Fruit fly (Drosophila melanogaster) whole organism, embryonic: ENCODE results near the gene kkv.
A peak's percentile ranks its signal among the peaks of the same experiment; 100 is the strongest.

Experiments
- CG11504 ChIP-seq: fragments of 200-800 bp; sonication (Bioruptor generic); optimal IDR thresholded peaks from 3 replicates; lab custom pipeline; 2019; ENCODE audit warnings: missing biosample characterization, mild to moderate bottlenecking, missing genetic modification characterization, moderate library complexity
- CG4854 ChIP-seq: fragments of 200-800 bp; sonication (Bioruptor generic); optimal IDR thresholded peaks from 2 replicates; lab custom pipeline; 2016; ENCODE audit warnings: missing biosample characterization, missing genetic modification characterization, inconsistent platforms
- CG6791 ChIP-seq: fragments of 200-800 bp; sonication (Bioruptor generic); IDR thresholded peaks from 3 replicates; pipeline ENCODE4 v1.3.6; 2022; ENCODE audit warnings: missing biosample characterization, missing genetic modification characterization; ENCODE audit not compliant: partially characterized antibody
- CG7786 ChIP-seq: fragments of 200-800 bp; sonication (Bioruptor generic); optimal IDR thresholded peaks from 2 replicates; lab custom pipeline; 2016; ENCODE audit warnings: missing biosample characterization, missing genetic modification characterization
- CG8478 ChIP-seq: fragments of >200 bp; optimal IDR thresholded peaks from 2 replicates; lab custom pipeline; 2018
- Jarid2 ChIP-seq: fragments of 200-800 bp; sonication (Bioruptor generic); optimal IDR thresholded peaks from 3 replicates; lab custom pipeline; 2017; ENCODE audit warnings: mild to moderate bottlenecking, missing biosample characterization, missing genetic modification reagents, missing genetic modification characterization
- Opbp ChIP-seq: fragments of 200-800 bp; sonication (Bioruptor generic); IDR thresholded peaks from 3 replicates; pipeline ENCODE4 v1.3.6; 2022; ENCODE audit warnings: missing biosample characterization, missing genetic modification characterization; ENCODE audit not compliant: partially characterized antibody
- bsh ChIP-seq, 2 experiments: fragments of 200-800 bp; sonication (Bioruptor generic); optimal IDR thresholded peaks; 2 replicates each; lab custom pipeline; 2017 to 2018; ENCODE audit warnings: mild to moderate bottlenecking in 2 of 2, missing biosample characterization in 2 of 2, missing genetic modification characterization in 2 of 2, moderate library complexity in 1 of 2
- hth ChIP-seq: fragments of >200 bp; optimal IDR thresholded peaks from 2 replicates; lab custom pipeline; 2017; ENCODE audit warnings: inconsistent platforms
- nerfin-2 ChIP-seq: fragments of 200-800 bp; sonication (Bioruptor generic); IDR thresholded peaks from 2 replicates; pipeline ENCODE4 v1.3.6; 2022; ENCODE audit warnings: missing biosample characterization, missing genetic modification characterization; ENCODE audit not compliant: partially characterized antibody
- salm ChIP-seq: fragments of 200-800 bp; sonication (Bioruptor generic); optimal IDR thresholded peaks from 2 replicates; lab custom pipeline; 2018; ENCODE audit warnings: missing biosample characterization, mild to moderate bottlenecking, missing genetic modification characterization
- vfl ChIP-seq: fragments of 200-800 bp; sonication (Bioruptor generic); optimal IDR thresholded peaks from 2 replicates; lab custom pipeline; 2016; ENCODE audit warnings: missing biosample characterization, missing genetic modification characterization

The kkv gene

dm6 chr3R:5331764-5332405 lies 60.8 kb downstream of the kkv start (continued):
- TF ChIP-seq CG7786 (GFP tag; lab: Kevin White, UChicago): no peak
- no peak for TF ChIP-seq nerfin-2 (GFP tag; lab: Robert Waterston, UW)
- no peak for TF ChIP-seq CG6791
- TF ChIP-seq CG11504 (tag; lab: Kevin White, UChicago): no peak
- TF ChIP-seq salm (tag; lab: Kevin White, UChicago): no peak
- TF ChIP-seq Opbp (GFP tag; lab: Robert Waterston, UW): 0 out of 3 replicates have a peak, but pooled peaks have one; percentile 8
- TF ChIP-seq CG4854 (GFP tag; lab: Kevin White, UChicago): no peak
- TF ChIP-seq, all 482 proteins: peak for 4

- TF ChIP-seq CG8478 (lab: Kevin White, UChicago) (no peak), bsh (GFP tag; optimal IDR thresholded peaks at IDR 0.05; lab: Kevin White, UChicago) (peak in 1 of 2 experiments; percentile 2), hth (lab: Kevin White, UChicago) (no peak), vfl (GFP tag; lab: Kevin White, UChicago) (no peak), Jarid2 (GFP tag; lab: Kevin White, UChicago) (no peak)
Measured at dm6 chr3R:5330338-5330737, 62.3 kb downstream of the kkv start.
